Worm (Caenorhabditis elegans) whole organism, young adult: Measurements from ENCODE around the gene apb-1.

Experiments used
- B0261.1 ChIP-seq: sonication (generic microtip); optimal IDR thresholded peaks from 2 replicates; lab custom pipeline; 2016; ENCODE audit warnings: mild to moderate bottlenecking, missing genetic modification characterization, moderate library complexity, missing compliant biosample characterization
- B0336.3 ChIP-seq: fragments of 200-800 bp; sonication (Bioruptor generic); IDR thresholded peaks from 2 replicates; pipeline ENCODE4 v1.3.6; 2022; ENCODE audit warnings: missing genetic modification characterization, missing compliant biosample characterization
- C06A6.2 ChIP-seq: fragments of 200-800 bp; sonication (Bioruptor generic); conservative IDR thresholded peaks from 2 replicates; pipeline ENCODE4 v1.3.6; 2022; ENCODE audit warnings: missing genetic modification characterization, missing compliant biosample characterization
- D2030.7 ChIP-seq: fragments of 200-800 bp; sonication (Bioruptor generic); IDR thresholded peaks from 2 replicates; pipeline ENCODE4 v1.3.6; 2022; ENCODE audit warnings: missing genetic modification reagents, missing genetic modification characterization, missing compliant biosample characterization
- F10E7.11 ChIP-seq: sonication (generic microtip); optimal IDR thresholded peaks from 2 replicates; lab custom pipeline; 2017; ENCODE audit warnings: mild to moderate bottlenecking, missing genetic modification characterization, moderate library complexity, missing compliant biosample characterization
- F33H1.4 ChIP-seq: fragments of 200-800 bp; sonication (Bioruptor generic); IDR thresholded peaks from 2 replicates; pipeline ENCODE4 v1.3.6; 2022; ENCODE audit warnings: missing genetic modification reagents, missing genetic modification characterization, missing compliant biosample characterization
- F49E8.2 ChIP-seq: sonication (generic microtip); optimal IDR thresholded peaks from 3 replicates; lab custom pipeline; 2017; ENCODE audit warnings: missing genetic modification characterization, mild to moderate bottlenecking, missing compliant biosample characterization, antibody characterized with exemption, moderate library complexity; ENCODE audit not compliant: insufficient read depth
- F52B5.7 ChIP-seq: sonication (generic microtip); optimal IDR thresholded peaks from 2 replicates; lab custom pipeline; 2016; ENCODE audit warnings: mild to moderate bottlenecking, missing genetic modification characterization, missing compliant biosample characterization
- K11D2.4 ChIP-seq: fragments of 200-800 bp; sonication (Bioruptor generic); IDR thresholded peaks from 2 replicates; pipeline ENCODE4 v1.3.6; 2022; ENCODE audit warnings: missing genetic modification reagents, missing genetic modification characterization, missing compliant biosample characterization
- T26A5.8 ChIP-seq: sonication (generic microtip); optimal IDR thresholded peaks from 2 replicates; lab custom pipeline; 2016; ENCODE audit warnings: missing genetic modification characterization, missing compliant biosample characterization
- Y53F4B.3 ChIP-seq: fragments of 200-800 bp; sonication (Bioruptor generic); IDR thresholded peaks from 2 replicates; pipeline ENCODE4 v1.3.6; 2022; ENCODE audit warnings: missing genetic modification reagents, missing genetic modification characterization, missing compliant biosample characterization
- Y95B8A.8 ChIP-seq: fragments of 200-800 bp; sonication (Bioruptor generic); IDR thresholded peaks from 2 replicates; pipeline ENCODE4 v1.3.6; 2022; ENCODE audit warnings: missing genetic modification reagents, missing genetic modification characterization, missing compliant biosample characterization
- ZK185.1 ChIP-seq: sonication (generic microtip); optimal IDR thresholded peaks from 2 replicates; lab custom pipeline; 2016; ENCODE audit warnings: mild to moderate bottlenecking, missing genetic modification characterization, missing compliant biosample characterization; ENCODE audit not compliant: poor library complexity, severe bottlenecking
- attf-3 ChIP-seq: fragments of 200-800 bp; sonication (Bioruptor generic); conservative IDR thresholded peaks from 2 replicates; pipeline ENCODE4 v1.3.6; 2022; ENCODE audit warnings: missing genetic modification reagents, missing genetic modification characterization, missing compliant biosample characterization
- attf-5 ChIP-seq: fragments of 200-800 bp; sonication (Bioruptor generic); optimal IDR thresholded peaks from 2 replicates; lab custom pipeline; 2018; ENCODE audit warnings: mild to moderate bottlenecking, missing genetic modification characterization, missing compliant biosample characterization
- attf-6 ChIP-seq: fragments of 200-800 bp; sonication (Bioruptor generic); IDR thresholded peaks from 2 replicates; pipeline ENCODE4 v1.3.6; 2022; ENCODE audit warnings: missing genetic modification reagents, missing genetic modification characterization, missing compliant biosample characterization
- bed-2 ChIP-seq: fragments of 200-800 bp; sonication (Bioruptor generic); IDR thresholded peaks from 2 replicates; pipeline ENCODE4 v1.3.6; 2022; ENCODE audit warnings: missing genetic modification reagents, missing genetic modification characterization, missing compliant biosample characterization
- ceh-100 ChIP-seq: fragments of 200-800 bp; sonication (Bioruptor generic); IDR thresholded peaks from 2 replicates; pipeline ENCODE4 v1.3.6; 2022; ENCODE audit warnings: missing genetic modification reagents, missing genetic modification characterization, missing compliant biosample characterization
- ceh-91 ChIP-seq: fragments of 200-800 bp; sonication (Bioruptor generic); IDR thresholded peaks from 2 replicates; pipeline ENCODE4 v1.3.6; 2022; ENCODE audit warnings: missing genetic modification reagents, missing genetic modification characterization, missing compliant biosample characterization
- efl-1 ChIP-seq: fragments of 150-350 bp; optimal IDR thresholded peaks from 2 replicates; lab custom pipeline; 2014; ENCODE audit warnings: missing biosample characterization, missing genetic modification reagents, missing genetic modification characterization
- ekl-4 ChIP-seq: fragments of 200-800 bp; sonication (Bioruptor generic); IDR thresholded peaks from 2 replicates; pipeline ENCODE4 v1.3.6; 2022; ENCODE audit warnings: missing genetic modification reagents, missing genetic modification characterization, missing compliant biosample characterization
- fkh-3 ChIP-seq: sonication (generic microtip); optimal IDR thresholded peaks from 2 replicates; lab custom pipeline; 2016; ENCODE audit warnings: mild to moderate bottlenecking, missing genetic modification characterization, missing compliant biosample characterization
- him-1 ChIP-seq: sonication (generic microtip); optimal IDR thresholded peaks from 2 replicates; lab custom pipeline; 2016; ENCODE audit warnings: missing genotype, missing genetic modification reagents, missing genetic modification characterization, missing compliant biosample characterization
- hrde-1 ChIP-seq: sonication (generic microtip); optimal IDR thresholded peaks from 2 replicates; lab custom pipeline; 2016; ENCODE audit warnings: missing genetic modification characterization, mild to moderate bottlenecking, missing compliant biosample characterization, moderate library complexity, missing genotype, missing genetic modification reagents, borderline replicate concordance
- hsf-1 ChIP-seq: fragments of 200-800 bp; sonication (Bioruptor generic); IDR thresholded peaks from 2 replicates; pipeline ENCODE4 v1.3.6; 2022; ENCODE audit warnings: missing genetic modification reagents, missing genetic modification characterization, missing compliant biosample characterization
- lag-1 ChIP-seq: fragments of 200-800 bp; sonication (Bioruptor generic); IDR thresholded peaks from 2 replicates; pipeline ENCODE4 v1.3.6; 2022; ENCODE audit warnings: missing genetic modification reagents, missing genetic modification characterization, missing compliant biosample characterization
- let-526 ChIP-seq: fragments of 200-800 bp; sonication (Bioruptor generic); IDR thresholded peaks from 2 replicates; pipeline ENCODE4 v1.3.6; 2022; ENCODE audit warnings: missing genetic modification reagents, missing genetic modification characterization, missing compliant biosample characterization
- lin-26 ChIP-seq: fragments of 200-800 bp; sonication (Bioruptor generic); IDR thresholded peaks from 2 replicates; pipeline ENCODE4 v1.3.6; 2022; ENCODE audit warnings: missing genetic modification reagents, missing genetic modification characterization, missing compliant biosample characterization
- lin-54 ChIP-seq: fragments of 200-800 bp; sonication (Bioruptor generic); optimal IDR thresholded peaks from 2 replicates; lab custom pipeline; 2018; ENCODE audit warnings: mild to moderate bottlenecking, missing genetic modification characterization, missing compliant biosample characterization
- lsl-1 ChIP-seq: fragments of 200-800 bp; sonication (Bioruptor generic); optimal IDR thresholded peaks from 2 replicates; lab custom pipeline; 2018; ENCODE audit warnings: mild to moderate bottlenecking, missing genetic modification characterization, moderate library complexity, missing compliant biosample characterization
- madf-3 ChIP-seq: fragments of 200-800 bp; sonication (Bioruptor generic); IDR thresholded peaks from 2 replicates; pipeline ENCODE4 v1.3.6; 2022; ENCODE audit warnings: missing genetic modification reagents, missing genetic modification characterization, missing compliant biosample characterization
- madf-6 ChIP-seq: fragments of 200-800 bp; sonication (Bioruptor generic); IDR thresholded peaks from 2 replicates; pipeline ENCODE4 v1.3.6; 2022; ENCODE audit warnings: missing genetic modification reagents, missing genetic modification characterization, missing compliant biosample characterization
- madf-8 ChIP-seq: fragments of 200-800 bp; sonication (Bioruptor generic); conservative IDR thresholded peaks from 2 replicates; pipeline ENCODE4 v1.3.6; 2022; ENCODE audit warnings: missing genetic modification reagents, missing genetic modification characterization, missing compliant biosample characterization
- mes-4 ChIP-seq: sonication (generic microtip); optimal IDR thresholded peaks from 2 replicates; lab custom pipeline; 2016; ENCODE audit warnings: missing genotype, missing genetic modification characterization, missing compliant biosample characterization
- nfya-2 ChIP-seq: fragments of 200-800 bp; sonication (Bioruptor generic); IDR thresholded peaks from 2 replicates; pipeline ENCODE4 v1.3.6; 2022; ENCODE audit warnings: missing genetic modification reagents, missing genetic modification characterization, missing compliant biosample characterization
- nfyb-1 ChIP-seq: fragments of 200-800 bp; sonication (Bioruptor generic); IDR thresholded peaks from 2 replicates; pipeline ENCODE4 v1.3.6; 2022; ENCODE audit warnings: missing genetic modification reagents, missing genetic modification characterization, missing compliant biosample characterization
- nhr-179 ChIP-seq: sonication (generic microtip); optimal IDR thresholded peaks from 2 replicates; lab custom pipeline; 2016; ENCODE audit warnings: mild to moderate bottlenecking, missing genetic modification characterization, missing compliant biosample characterization
- nhr-27 ChIP-seq: fragments of 200-800 bp; sonication (Bioruptor generic); optimal IDR thresholded peaks from 2 replicates; lab custom pipeline; 2018; ENCODE audit warnings: mild to moderate bottlenecking, missing genetic modification characterization, moderate library complexity, missing compliant biosample characterization
- nhr-80 ChIP-seq: sonication (generic microtip); optimal IDR thresholded peaks from 2 replicates; lab custom pipeline; 2016; ENCODE audit warnings: missing genetic modification characterization, missing compliant biosample characterization
- rcor-1 ChIP-seq: fragments of 200-800 bp; sonication (Bioruptor generic); IDR thresholded peaks from 2 replicates; pipeline ENCODE4 v1.3.6; 2022; ENCODE audit warnings: missing genetic modification reagents, missing genetic modification characterization, missing compliant biosample characterization
- repo-1 ChIP-seq: sonication (generic microtip); optimal IDR thresholded peaks from 2 replicates; lab custom pipeline; 2017; ENCODE audit warnings: mild to moderate bottlenecking, missing genetic modification characterization, missing compliant biosample characterization
- sea-2 ChIP-seq: fragments of 200-800 bp; sonication (Bioruptor generic); IDR thresholded peaks from 2 replicates; pipeline ENCODE4 v1.3.6; 2022; ENCODE audit warnings: missing genetic modification characterization, missing compliant biosample characterization
- snpc-1.1 ChIP-seq: sonication (generic microtip); optimal IDR thresholded peaks from 2 replicates; lab custom pipeline; 2017; ENCODE audit warnings: missing genetic modification characterization, mild to moderate bottlenecking, missing compliant biosample characterization, antibody characterized with exemption, moderate library complexity, missing genotype, missing genetic modification reagents; ENCODE audit not compliant: insufficient read depth
- somi-1 ChIP-seq: fragments of 200-800 bp; sonication (Bioruptor generic); optimal IDR thresholded peaks from 2 replicates; lab custom pipeline; 2018; ENCODE audit warnings: mild to moderate bottlenecking, missing genetic modification characterization, missing compliant biosample characterization
- sptf-2 ChIP-seq: fragments of 200-800 bp; sonication (Bioruptor generic); optimal IDR thresholded peaks from 2 replicates; lab custom pipeline; 2018; ENCODE audit warnings: mild to moderate bottlenecking, missing genetic modification characterization, missing compliant biosample characterization
- tbp1 ChIP-seq: fragments of 200-800 bp; sonication (Bioruptor generic); optimal IDR thresholded peaks from 2 replicates; lab custom pipeline; 2018; ENCODE audit warnings: mild to moderate bottlenecking, missing genetic modification characterization, missing compliant biosample characterization
- tlf-1 ChIP-seq: fragments of 200-800 bp; sonication (Bioruptor generic); optimal IDR thresholded peaks from 2 replicates; lab custom pipeline; 2018; ENCODE audit warnings: mild to moderate bottlenecking, missing genetic modification characterization, missing compliant biosample characterization
- zfh-2 ChIP-seq: fragments of 200-800 bp; sonication (Bioruptor generic); conservative IDR thresholded peaks from 2 replicates; pipeline ENCODE4 v1.3.6; 2022; ENCODE audit warnings: missing genetic modification reagents, missing genetic modification characterization, missing compliant biosample characterization
- ztf-22 ChIP-seq: fragments of 200-800 bp; sonication (Bioruptor generic); optimal IDR thresholded peaks from 2 replicates; lab custom pipeline; 2018; ENCODE audit warnings: mild to moderate bottlenecking, missing genetic modification characterization, moderate library complexity, missing compliant biosample characterization

Gene apb-1

DNA sequence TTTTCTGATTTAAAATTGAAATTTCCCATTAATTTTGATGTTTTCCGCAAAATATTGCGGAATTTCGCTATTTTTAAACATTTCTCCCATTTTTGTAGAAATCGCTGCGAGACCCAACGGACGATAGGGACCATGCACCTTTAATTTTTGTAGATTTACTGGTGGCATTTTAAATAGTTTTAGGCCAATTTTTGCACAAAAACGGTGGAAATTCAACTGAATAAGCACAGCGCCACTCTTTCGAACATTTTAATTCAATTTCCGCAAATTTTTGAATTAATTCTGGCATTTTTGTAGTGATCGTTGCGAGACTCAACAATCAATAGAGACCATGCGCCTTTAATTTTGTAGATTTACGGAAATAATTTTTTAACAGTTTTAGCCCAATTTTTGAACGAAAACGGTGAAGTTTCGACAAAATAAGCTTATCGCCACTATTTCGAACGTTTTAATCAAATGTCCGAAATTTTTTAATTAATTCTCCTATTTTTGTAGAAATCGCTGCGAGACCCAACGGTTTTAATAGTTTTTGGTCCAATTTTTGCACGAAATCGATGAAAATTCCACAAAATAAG lies 1.7 kb upstream of the apb-1 start (continued):
- no peak for TF ChIP-seq lin-26
- peak; percentile 41 for TF ChIP-seq tlf-1 (GFP tag; lab: Kevin White, UChicago)
- no peak for TF ChIP-seq K11D2.4 (GFP tag; lab: Robert Waterston, UW)
- TF ChIP-seq madf-3 (GFP tag; lab: Robert Waterston, UW), result no peak
- no peak for TF ChIP-seq sea-2 (GFP tag; lab: Robert Waterston, UW)
- TF ChIP-seq T26A5.8 (tag; lab: Kevin White, UChicago), result no peak
- peak; percentile 64 for TF ChIP-seq madf-8 (GFP tag; lab: Robert Waterston, UW)
- TF ChIP-seq nhr-179 (tag; lab: Kevin White, UChicago), result no peak
- peak; percentile 61; the same call in 1 of the 2 replicates for TF ChIP-seq nfyb-1
- peak; percentile 26 for TF ChIP-seq snpc-1.1
- peak; percentile 92 for TF ChIP-seq F33H1.4
- no peak for TF ChIP-seq fkh-3 (tag; lab: Kevin White, UChicago)
- TF ChIP-seq lin-54 (GFP tag; lab: Kevin White, UChicago), result peak; percentile 64
- TF ChIP-seq repo-1 (tag; lab: Kevin White, UChicago), result no peak
- TF ChIP-seq attf-3 (GFP tag; lab: Robert Waterston, UW), result no peak
- TF ChIP-seq F10E7.11 (tag; lab: Kevin White, UChicago), result no peak
- peak; percentile 33; the same call in 1 of the 2 replicates for TF ChIP-seq rcor-1 (GFP tag; lab: Robert Waterston, UW)
- TF ChIP-seq B0261.1 (tag; lab: Kevin White, UChicago), result no peak
- no peak for TF ChIP-seq hsf-1 (GFP tag; lab: Robert Waterston, UW)
- peak; percentile 19 for TF ChIP-seq efl-1 (GFP tag; lab: Kevin White, UChicago)
- TF ChIP-seq lsl-1 (GFP tag; lab: Kevin White, UChicago), result peak; percentile 97
- TF ChIP-seq ceh-91 (GFP tag; lab: Robert Waterston, UW), result peak; percentile 56
- no peak for TF ChIP-seq attf-6 (GFP tag; lab: Robert Waterston, UW)
- no peak for TF ChIP-seq C06A6.2 (GFP tag; lab: Robert Waterston, UW)
- no peak for TF ChIP-seq somi-1 (GFP tag; lab: Kevin White, UChicago)
- TF ChIP-seq Y95B8A.8, result no peak
- TF ChIP-seq mes-4 (tag; lab: Kevin White, UChicago), result no peak
- no peak for TF ChIP-seq ztf-22 (GFP tag; lab: Kevin White, UChicago)
- TF ChIP-seq ceh-100, result no peak
- no peak for TF ChIP-seq lag-1
- no peak for TF ChIP-seq ekl-4
- TF ChIP-seq F49E8.2 (tag; lab: Kevin White, UChicago), result peak; percentile 10
- TF ChIP-seq ZK185.1 (tag; lab: Kevin White, UChicago), result no peak
- peak; percentile 65; the same call in 1 of the 2 replicates for TF ChIP-seq B0336.3 (GFP tag; lab: Robert Waterston, UW)
- peak; percentile 83 for TF ChIP-seq madf-6 (GFP tag; lab: Robert Waterston, UW)
- TF ChIP-seq F52B5.7 (tag; lab: Kevin White, UChicago), result no peak
- TF ChIP-seq hrde-1, result peak; percentile 53

ce11 chrIII:2597753-2598152 lies 919 bp upstream of the apb-1 start, which contains the start of gene mdt-19:
mdt-19 (plus strand) TSS chrIII:2598053.
- TF ChIP-seq him-1 (tag; lab: Kevin White, UChicago) (no peak), tbp1 (GFP tag; lab: Kevin White, UChicago) (no peak), lsl-1 (GFP tag; lab: Kevin White, UChicago) (no peak), sptf-2 (GFP tag; lab: Kevin White, UChicago) (no peak), nfya-2 (GFP tag; lab: Robert Waterston, UW) (no peak), Y53F4B.3 (no peak), fkh-3 (tag; lab: Kevin White, UChicago) (no peak), bed-2 (GFP tag; lab: Robert Waterston, UW) (no peak), lin-54 (GFP tag; lab: Kevin White, UChicago) (no peak), let-526 (no peak), attf-5 (GFP tag; lab: Kevin White, UChicago) (no peak), nhr-80 (tag; lab: Kevin White, UChicago) (no peak), zfh-2 (GFP tag; lab: Robert Waterston, UW) (no peak), F49E8.2 (tag; lab: Kevin White, UChicago) (no peak), nhr-27 (tag; lab: Kevin White, UChicago) (no peak), D2030.7 (GFP tag; lab: Robert Waterston, UW) (no peak), lin-26 (no peak), B0261.1 (tag; lab: Kevin White, UChicago) (no peak)
